In the genomic region with DNA sequence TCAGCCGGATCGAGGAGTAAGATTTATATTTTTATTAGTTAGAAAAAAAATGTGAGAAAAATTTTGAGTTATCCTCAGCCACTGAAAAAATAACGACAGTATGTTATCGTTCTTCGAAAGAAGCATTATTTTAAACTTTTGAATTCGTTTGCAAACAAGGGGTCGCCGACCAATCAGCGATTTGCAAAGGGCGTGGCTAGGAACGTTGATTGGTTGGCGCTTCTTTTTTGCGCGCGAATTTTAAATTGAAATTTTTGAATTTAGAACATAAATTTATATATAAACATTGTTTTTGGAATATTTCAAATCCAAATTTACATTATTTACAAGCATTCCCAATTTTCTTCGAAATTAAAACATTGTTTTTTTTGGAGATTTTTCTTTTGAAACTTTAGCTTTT, we compare ENCODE assay signal across 3 worm cellular contexts.
TF ChIP-seq lines count a peak whose summit lies in the region.

No protein-coding gene starts in this region.

TF ChIP-seq in whole organism, L3 larva, 47 proteins besides CTCF, POLR2A, EP300 and RAD21:
- TF ChIP-seq nfya-1 (tag; optimal IDR thresholded peaks at IDR 0.05; lab: Kevin White, UChicago; ENCODE audit: insufficient read depth) (peak; percentile 85), ztf-11 (tag; optimal IDR thresholded peaks at IDR 0.05; lab: Kevin White, UChicago) (no peak), snpc-4 (tag; optimal IDR thresholded peaks at IDR 0.05; lab: Kevin White, UChicago) (no peak), elt-3 (tag; optimal IDR thresholded peaks at IDR 0.05; lab: Kevin White, UChicago) (no peak), lin-15B (tag; optimal IDR thresholded peaks at IDR 0.05; lab: Kevin White, UChicago) (no peak), nhr-67 (tag; optimal IDR thresholded peaks at IDR 0.05; lab: Kevin White, UChicago) (no peak), mdl-1 (tag; optimal IDR thresholded peaks at IDR 0.05; lab: Kevin White, UChicago) (no peak), mml-1 (tag; optimal IDR thresholded peaks at IDR 0.05; lab: Kevin White, UChicago) (no peak)

TF ChIP-seq in whole organism, late embryonic, 69 proteins besides CTCF, POLR2A, EP300 and RAD21:
- TF ChIP-seq ref-2 (tag; optimal IDR thresholded peaks at IDR 0.05; lab: Kevin White, UChicago) (no peak), fax-1 (tag; optimal IDR thresholded peaks at IDR 0.05; lab: Kevin White, UChicago) (no peak), C38D4.7 (GFP tag; optimal IDR thresholded peaks at IDR 0.05; lab: Kevin White, UChicago) (no peak), nfya-1 (tag; optimal IDR thresholded peaks at IDR 0.05; lab: Kevin White, UChicago) (peak; percentile 79), tbx-7 (tag; optimal IDR thresholded peaks at IDR 0.05; lab: Kevin White, UChicago) (no peak), ceh-14 (tag; optimal IDR thresholded peaks at IDR 0.05; lab: Kevin White, UChicago) (no peak)

TF ChIP-seq in whole organism, young adult, 124 proteins besides CTCF, POLR2A, EP300 and RAD21:
- TF ChIP-seq aptf-2 (GFP tag; conservative IDR thresholded peaks at IDR 0.05; lab: Robert Waterston, UW), result no peak
- 0 out of 2 replicates have a peak, but pooled peaks have one; percentile 40 for TF ChIP-seq nfyb-1 (GFP tag; IDR thresholded peaks at IDR 0.05; lab: Robert Waterston, UW)
- TF ChIP-seq F57C9.4 (tag; optimal IDR thresholded peaks at IDR 0.05; lab: Kevin White, UChicago), result no peak
- TF ChIP-seq hmg-20 (GFP tag; IDR thresholded peaks at IDR 0.05; lab: Robert Waterston, UW), result no peak
- no peak for TF ChIP-seq lir-1 (GFP tag; conservative IDR thresholded peaks at IDR 0.05; lab: Robert Waterston, UW)
- no peak for TF ChIP-seq ztf-26 (tag; optimal IDR thresholded peaks at IDR 0.05; lab: Kevin White, UChicago)
